Worm (Caenorhabditis elegans) whole organism, L4 larva: ENCODE data around the gene hira-1.

Experiments used
- F44E2.7 ChIP-seq: fragments of 200-800 bp; sonication (Bioruptor generic); IDR thresholded peaks from 2 replicates; pipeline ENCODE4 v2.1.2; 2022; ENCODE audit warnings: missing genetic modification characterization, missing compliant biosample characterization
- F49E8.2 ChIP-seq: sonication (generic microtip); optimal IDR thresholded peaks from 2 replicates; lab custom pipeline; 2016; ENCODE audit warnings: missing compliant biosample characterization, mild to moderate bottlenecking, missing genetic modification characterization, borderline replicate concordance
- R02D3.7 ChIP-seq: fragments of 150-350 bp; sonication (generic microtip); optimal IDR thresholded peaks from 3 replicates; lab custom pipeline; 2014; ENCODE audit warnings: missing biosample characterization, missing genetic modification characterization
- T20F7.1 ChIP-seq: fragments of 200-800 bp; sonication (Bioruptor generic); optimal IDR thresholded peaks from 2 replicates; lab custom pipeline; 2018; ENCODE audit warnings: mild to moderate bottlenecking, missing genetic modification characterization, missing compliant biosample characterization
- Y48G9A.11 ChIP-seq: fragments of 200-800 bp; sonication (Bioruptor generic); IDR thresholded peaks from 2 replicates; pipeline ENCODE4 v1.3.6; 2022; ENCODE audit warnings: missing genetic modification reagents, missing genetic modification characterization, missing compliant biosample characterization
- Y5F2A.4 ChIP-seq: fragments of 200-800 bp; sonication (Bioruptor generic); optimal IDR thresholded peaks from 2 replicates; lab custom pipeline; 2018; ENCODE audit warnings: mild to moderate bottlenecking, missing genetic modification characterization, missing compliant biosample characterization
- aha-1 ChIP-seq: fragments of 150-350 bp; peaks from one replicate; lab custom pipeline; 2014; ENCODE audit warnings: missing biosample characterization, missing genetic modification characterization
- ceh-62 ChIP-seq: sonication (generic microtip); optimal IDR thresholded peaks from 2 replicates; lab custom pipeline; 2017; ENCODE audit warnings: missing biosample characterization, missing genetic modification characterization
- daf-16 ChIP-seq, 3 experiments: sonication (generic microtip); optimal IDR thresholded peaks; 2 replicates each; lab custom pipeline; 2016 to 2017; ENCODE audit warnings: missing genetic modification characterization in 3 of 3, missing genetic modification reagents in 3 of 3, mild to moderate bottlenecking in 2 of 3, missing compliant biosample characterization in 2 of 3, missing biosample characterization in 1 of 3, moderate library complexity in 1 of 3
- daf-8 ChIP-seq: fragments of 200-800 bp; sonication (Bioruptor generic); IDR thresholded peaks from 2 replicates; pipeline ENCODE4 v1.3.6; 2022; ENCODE audit warnings: missing genetic modification characterization, missing compliant biosample characterization
- dmd-6 ChIP-seq: fragments of 200-800 bp; sonication (Bioruptor generic); IDR thresholded peaks from 2 replicates; pipeline ENCODE4 v1.3.6; 2022; ENCODE audit warnings: missing genetic modification reagents, missing genetic modification characterization, missing compliant biosample characterization
- dmd-9 ChIP-seq: fragments of 200-800 bp; sonication (Bioruptor generic); IDR thresholded peaks from 2 replicates; pipeline ENCODE4 v1.3.6; 2022; ENCODE audit warnings: missing genetic modification reagents, missing genetic modification characterization, missing compliant biosample characterization
- dve-1 ChIP-seq: sonication (generic microtip); optimal IDR thresholded peaks from 2 replicates; lab custom pipeline; 2017; ENCODE audit warnings: antibody characterized with exemption, mild to moderate bottlenecking, missing genetic modification characterization, missing compliant biosample characterization; ENCODE audit not compliant: insufficient read depth
- egl-27 ChIP-seq: sonication (generic microtip); optimal IDR thresholded peaks from 3 replicates; lab custom pipeline; 2017; ENCODE audit warnings: missing biosample characterization, missing genetic modification reagents, missing genetic modification characterization
- fkh-10 ChIP-seq: fragments of 150-350 bp; optimal IDR thresholded peaks from 2 replicates; lab custom pipeline; 2014; ENCODE audit warnings: missing biosample characterization, missing genetic modification reagents, missing genetic modification characterization
- gei-8 ChIP-seq: fragments of 200-800 bp; sonication (Bioruptor generic); optimal IDR thresholded peaks from 2 replicates; lab custom pipeline; 2018; ENCODE audit warnings: mild to moderate bottlenecking, missing genetic modification characterization, missing compliant biosample characterization
- hlh-11 ChIP-seq: fragments of 200-800 bp; sonication (Bioruptor generic); optimal IDR thresholded peaks from 2 replicates; lab custom pipeline; 2018; ENCODE audit warnings: mild to moderate bottlenecking, missing genetic modification characterization, missing compliant biosample characterization
- hmg-1.1 ChIP-seq: fragments of 200-800 bp; sonication (Bioruptor generic); IDR thresholded peaks from 2 replicates; pipeline ENCODE4 v1.3.6; 2022; ENCODE audit warnings: missing genetic modification reagents, missing genetic modification characterization, missing compliant biosample characterization
- lin-13 ChIP-seq: fragments of 150-350 bp; optimal IDR thresholded peaks from 2 replicates; lab custom pipeline; 2014; ENCODE audit warnings: missing biosample characterization, missing genetic modification reagents, missing genetic modification characterization
- lin-38 ChIP-seq: fragments of 200-800 bp; sonication (Bioruptor generic); IDR thresholded peaks from 2 replicates; pipeline ENCODE4 v1.3.6; 2022; ENCODE audit warnings: missing genetic modification reagents, missing genetic modification characterization, missing compliant biosample characterization
- lir-3 ChIP-seq: sonication (generic microtip); optimal IDR thresholded peaks from 2 replicates; lab custom pipeline; 2016; ENCODE audit warnings: mild to moderate bottlenecking, missing genetic modification characterization, missing compliant biosample characterization
- lsy-2 ChIP-seq, 2 experiments: fragments of 150-350 bp in 1 of 2; sonication (generic microtip) in 1 of 2; optimal IDR thresholded peaks; 2 replicates each; lab custom pipeline; 2014 to 2017; ENCODE audit warnings: missing biosample characterization in 2 of 2, missing genetic modification characterization in 2 of 2
- mdl-1 ChIP-seq, 2 experiments: fragments of 150-350 bp in 1 of 2; sonication (generic microtip) in 1 of 2; optimal IDR thresholded peaks; 2 replicates each; lab custom pipeline; 2014 to 2017; ENCODE audit warnings: missing biosample characterization in 2 of 2, missing genetic modification characterization in 2 of 2
- mep-1 ChIP-seq: fragments of 150-350 bp; sonication (generic microtip); optimal IDR thresholded peaks from 3 replicates; lab custom pipeline; 2014; ENCODE audit warnings: missing biosample characterization, missing genetic modification characterization
- mes-2 ChIP-seq: sonication (generic microtip); optimal IDR thresholded peaks from 2 replicates; lab custom pipeline; 2016; ENCODE audit warnings: missing genotype, mild to moderate bottlenecking, missing genetic modification characterization, missing compliant biosample characterization; ENCODE audit not compliant: poor library complexity, severe bottlenecking
- mxl-3 ChIP-seq: fragments of 200-800 bp; sonication (Bioruptor generic); optimal IDR thresholded peaks from 2 replicates; lab custom pipeline; 2018; ENCODE audit warnings: mild to moderate bottlenecking, missing genetic modification characterization, missing compliant biosample characterization
- nhr-102 ChIP-seq: sonication (generic microtip); optimal IDR thresholded peaks from 2 replicates; lab custom pipeline; 2016; ENCODE audit warnings: mild to moderate bottlenecking, missing genetic modification characterization, moderate library complexity, missing compliant biosample characterization
- nhr-237 ChIP-seq: sonication (generic microtip); optimal IDR thresholded peaks from 2 replicates; lab custom pipeline; 2017; ENCODE audit warnings: missing biosample characterization, missing genetic modification characterization
- nhr-25 ChIP-seq: sonication (generic microtip); optimal IDR thresholded peaks from 2 replicates; lab custom pipeline; 2017; ENCODE audit warnings: missing genetic modification characterization, mild to moderate bottlenecking, missing compliant biosample characterization, antibody characterized with exemption, moderate library complexity, borderline replicate concordance; ENCODE audit not compliant: insufficient read depth
- nhr-28 ChIP-seq: fragments of 150-350 bp; optimal IDR thresholded peaks from 2 replicates; lab custom pipeline; 2014; ENCODE audit warnings: missing biosample characterization, missing genetic modification characterization
- nhr-41 ChIP-seq: fragments of 200-800 bp; sonication (Bioruptor generic); IDR thresholded peaks from 2 replicates; pipeline ENCODE4 v1.3.6; 2022; ENCODE audit warnings: missing genetic modification reagents, missing genetic modification characterization, missing compliant biosample characterization
- nhr-76 ChIP-seq: fragments of 150-350 bp; optimal IDR thresholded peaks from 2 replicates; lab custom pipeline; 2014; ENCODE audit warnings: missing biosample characterization, missing genetic modification characterization
- nhr-77 ChIP-seq: fragments of 150-350 bp; optimal IDR thresholded peaks from 2 replicates; lab custom pipeline; 2014; ENCODE audit warnings: missing biosample characterization, missing genetic modification characterization
- pha-4 ChIP-seq, 2 experiments: fragments of 150-350 bp in 1 of 2; fragments of 200-800 bp in 1 of 2; sonication (Bioruptor generic) in 1 of 2; IDR thresholded peaks in 1 of 2; optimal IDR thresholded peaks in 1 of 2; 2 replicates each; pipeline versions ENCODE4 v1.3.6 to Lab custom; 2014 to 2022; ENCODE audit warnings: missing genetic modification characterization in 2 of 2, missing genetic modification reagents in 2 of 2, missing biosample characterization in 1 of 2, missing compliant biosample characterization in 1 of 2
- sdz-12 ChIP-seq: fragments of 200-800 bp; sonication (Bioruptor generic); optimal IDR thresholded peaks from 2 replicates; lab custom pipeline; 2018; ENCODE audit warnings: mild to moderate bottlenecking, missing genetic modification characterization, missing compliant biosample characterization
- unc-130 ChIP-seq: sonication (generic microtip); optimal IDR thresholded peaks from 2 replicates; lab custom pipeline; 2016; ENCODE audit warnings: missing genetic modification reagents, missing genetic modification characterization, missing compliant biosample characterization
- zfp-2 ChIP-seq: sonication (generic microtip); optimal IDR thresholded peaks from 2 replicates; lab custom pipeline; 2016; ENCODE audit warnings: mild to moderate bottlenecking, missing genetic modification characterization, missing compliant biosample characterization
- zfp-3 ChIP-seq: fragments of 200-800 bp; sonication (Bioruptor generic); conservative IDR thresholded peaks from 2 replicates; pipeline ENCODE4 v1.3.6; 2022; ENCODE audit warnings: missing genetic modification reagents, missing genetic modification characterization, missing compliant biosample characterization
- zip-2 ChIP-seq: fragments of 150-350 bp; optimal IDR thresholded peaks from 2 replicates; lab custom pipeline; 2014; ENCODE audit warnings: missing biosample characterization, missing genetic modification characterization

hira-1 gene

ce11 chrIII:5202641-5203040 is 11.7 kb downstream of the hira-1 start (continued):
- TF ChIP-seq mxl-3 (peak; percentile 10), mdl-1 (tag; optimal IDR thresholded peaks at IDR 0.05; lab: Kevin White, UChicago) (peak in 1 of 2 experiments; percentile 75), ceh-62 (tag; lab: Kevin White, UChicago) (no peak), fkh-10 (GFP tag; lab: Kevin White, UChicago) (no peak), gei-8 (GFP tag; lab: Kevin White, UChicago) (no peak), R02D3.7 (no peak), hlh-11 (tag; lab: Kevin White, UChicago) (peak; percentile 83), dmd-9 (GFP tag; lab: Robert Waterston, UW) (no peak)

- peak; percentile 36; the same call in 1 of the 2 replicates for TF ChIP-seq pha-4 (GFP tag; IDR thresholded peaks at IDR 0.05; lab: Robert Waterston, UW)
- TF ChIP-seq pha-4 (tag; optimal IDR thresholded peaks at IDR 0.05; lab: Kevin White, UChicago), result no peak
- TF ChIP-seq dmd-6 (GFP tag; lab: Robert Waterston, UW), result peak; percentile 27; the same call in 1 of the 2 replicates
- TF ChIP-seq nhr-28, result peak; percentile 96
- TF ChIP-seq dve-1 (tag; lab: Kevin White, UChicago), result peak; percentile 29
- peak; percentile 27 for TF ChIP-seq nhr-102
- no peak for TF ChIP-seq sdz-12 (GFP tag; lab: Kevin White, UChicago)
- TF ChIP-seq daf-16 (GFP tag; optimal IDR thresholded peaks at IDR 0.05; lab: Kevin White, UChicago), result no peak
- peak; percentile 82 for TF ChIP-seq daf-16 (tag; optimal IDR thresholded peaks at IDR 0.05; lab: Kevin White, UChicago)
- no peak for TF ChIP-seq daf-8
- TF ChIP-seq mep-1 (tag; lab: Kevin White, UChicago), result peak; percentile 13
- TF ChIP-seq lin-38 (GFP tag; lab: Robert Waterston, UW), result peak; percentile 46
- TF ChIP-seq lin-13 (GFP tag; lab: Kevin White, UChicago), result peak; percentile 15
- TF ChIP-seq F49E8.2, result no peak
These were observed 12.4 kb downstream of the hira-1 start for ce11 chrIII:5203310-5203709.

ce11 chrIII:5206861-5207414 is 16.0 kb downstream of the hira-1 start, which contains the start of gene morc-1:
Gene morc-1 (minus strand): TSS chrIII:5206911.
- no peak for TF ChIP-seq zfp-2
- TF ChIP-seq daf-16 (GFP tag; optimal IDR thresholded peaks at IDR 0.05; lab: Kevin White, UChicago), result no peak
- no peak for TF ChIP-seq daf-16 (tag; optimal IDR thresholded peaks at IDR 0.05; lab: Kevin White, UChicago)
- peak; percentile 15 for TF ChIP-seq unc-130 (GFP tag; lab: Kevin White, UChicago)
- peak; percentile 81 for TF ChIP-seq aha-1 (tag; lab: Kevin White, UChicago)
- TF ChIP-seq mes-2 (tag; lab: Kevin White, UChicago), result peak; percentile 34
- TF ChIP-seq lsy-2 (tag; optimal IDR thresholded peaks at IDR 0.05; lab: Kevin White, UChicago), result peak in 1 of 2 experiments; percentile 49
- TF ChIP-seq Y48G9A.11 (GFP tag; lab: Robert Waterston, UW), result 0 out of 2 replicates have a peak, but pooled peaks have one; percentile 14
- TF ChIP-seq, all 104 proteins: peak for 5

ce11 chrIII:5208992-5209391 is 18.1 kb downstream of the hira-1 start, which contains the start of gene syx-16:
Gene syx-16 (minus strand): TSS chrIII:5209109.
- TF ChIP-seq nhr-41 (GFP tag; lab: Robert Waterston, UW), result no peak
- no peak for TF ChIP-seq R02D3.7
- no peak for TF ChIP-seq nhr-77 (tag; lab: Kevin White, UChicago)
- TF ChIP-seq nhr-76 (tag; lab: Kevin White, UChicago), result no peak
- TF ChIP-seq nhr-237 (tag; lab: Kevin White, UChicago), result no peak
- no peak for TF ChIP-seq nhr-28
- no peak for TF ChIP-seq mdl-1 (tag; optimal IDR thresholded peaks at IDR 0.05; lab: Kevin White, UChicago)
- TF ChIP-seq F44E2.7 (GFP tag; lab: Robert Waterston, UW), result no peak
- TF ChIP-seq unc-130 (GFP tag; lab: Kevin White, UChicago), result no peak
- TF ChIP-seq daf-8, result no peak
- no peak for TF ChIP-seq gei-8 (GFP tag; lab: Kevin White, UChicago)
- TF ChIP-seq hmg-1.1 (GFP tag; lab: Robert Waterston, UW), result no peak
- TF ChIP-seq T20F7.1, result no peak
- TF ChIP-seq zip-2 (tag; lab: Kevin White, UChicago), result no peak
- no peak for TF ChIP-seq zfp-3 (GFP tag; lab: Robert Waterston, UW)
- TF ChIP-seq dve-1 (tag; lab: Kevin White, UChicago), result no peak
- no peak for TF ChIP-seq lir-3 (tag; lab: Kevin White, UChicago)
- TF ChIP-seq Y5F2A.4 (GFP tag; lab: Kevin White, UChicago), result no peak
- no peak for TF ChIP-seq egl-27 (tag; lab: Kevin White, UChicago)
- TF ChIP-seq nhr-25, result no peak
